Worm (Caenorhabditis elegans) whole organism, L4 larva: ENCODE data around the gene sas-5.

Experiments used
- F44E2.7 ChIP-seq: fragments of 200-800 bp; sonication (Bioruptor generic); IDR thresholded peaks from 2 replicates; pipeline ENCODE4 v2.1.2; 2022; ENCODE audit warnings: missing genetic modification characterization, missing compliant biosample characterization
- R02D3.7 ChIP-seq: fragments of 150-350 bp; sonication (generic microtip); optimal IDR thresholded peaks from 3 replicates; lab custom pipeline; 2014; ENCODE audit warnings: missing biosample characterization, missing genetic modification characterization
- T26A8.4 ChIP-seq: fragments of 200-800 bp; sonication (Bioruptor generic); IDR thresholded peaks from 2 replicates; pipeline ENCODE4 v1.3.6; 2022; ENCODE audit warnings: missing genetic modification characterization, missing compliant biosample characterization
- Y5F2A.4 ChIP-seq: fragments of 200-800 bp; sonication (Bioruptor generic); optimal IDR thresholded peaks from 2 replicates; lab custom pipeline; 2018; ENCODE audit warnings: mild to moderate bottlenecking, missing genetic modification characterization, missing compliant biosample characterization
- Y75B8A.6 ChIP-seq: fragments of 200-800 bp; sonication (Bioruptor generic); IDR thresholded peaks from 2 replicates; pipeline ENCODE4 v1.3.6; 2022; ENCODE audit warnings: missing genetic modification reagents, missing genetic modification characterization, missing compliant biosample characterization
- aha-1 ChIP-seq: fragments of 150-350 bp; peaks from one replicate; lab custom pipeline; 2014; ENCODE audit warnings: missing biosample characterization, missing genetic modification characterization
- ceh-20 ChIP-seq: fragments of 200-800 bp; sonication (Bioruptor generic); IDR thresholded peaks from 2 replicates; pipeline ENCODE4 v1.3.6; 2022; ENCODE audit warnings: missing genetic modification reagents, missing genetic modification characterization, missing compliant biosample characterization
- ctbp-1 ChIP-seq: fragments of 200-800 bp; sonication (Bioruptor generic); IDR thresholded peaks from 2 replicates; pipeline ENCODE4 v1.3.6; 2022; ENCODE audit warnings: missing genetic modification reagents, missing genetic modification characterization, missing compliant biosample characterization
- daf-12 ChIP-seq: fragments of 150-350 bp; optimal IDR thresholded peaks from 2 replicates; lab custom pipeline; 2014; ENCODE audit warnings: missing biosample characterization, missing genetic modification reagents, missing genetic modification characterization
- daf-16 ChIP-seq, 3 experiments: sonication (generic microtip); optimal IDR thresholded peaks; 2 replicates each; lab custom pipeline; 2016 to 2017; ENCODE audit warnings: missing genetic modification characterization in 3 of 3, missing genetic modification reagents in 3 of 3, mild to moderate bottlenecking in 2 of 3, missing compliant biosample characterization in 2 of 3, missing biosample characterization in 1 of 3, moderate library complexity in 1 of 3
- daf-19 ChIP-seq: fragments of 200-800 bp; sonication (Bioruptor generic); conservative IDR thresholded peaks from 2 replicates; pipeline ENCODE4 v1.3.6; 2022; ENCODE audit warnings: missing genetic modification characterization, missing compliant biosample characterization
- dmd-6 ChIP-seq: fragments of 200-800 bp; sonication (Bioruptor generic); IDR thresholded peaks from 2 replicates; pipeline ENCODE4 v1.3.6; 2022; ENCODE audit warnings: missing genetic modification reagents, missing genetic modification characterization, missing compliant biosample characterization
- dmd-9 ChIP-seq: fragments of 200-800 bp; sonication (Bioruptor generic); IDR thresholded peaks from 2 replicates; pipeline ENCODE4 v1.3.6; 2022; ENCODE audit warnings: missing genetic modification reagents, missing genetic modification characterization, missing compliant biosample characterization
- dve-1 ChIP-seq: sonication (generic microtip); optimal IDR thresholded peaks from 2 replicates; lab custom pipeline; 2017; ENCODE audit warnings: antibody characterized with exemption, mild to moderate bottlenecking, missing genetic modification characterization, missing compliant biosample characterization; ENCODE audit not compliant: insufficient read depth
- egl-43 ChIP-seq: fragments of 200-800 bp; sonication (Bioruptor generic); IDR thresholded peaks from 2 replicates; pipeline ENCODE4 v1.3.6; 2022; ENCODE audit warnings: missing genetic modification reagents, missing genetic modification characterization, missing compliant biosample characterization
- fkh-10 ChIP-seq: fragments of 150-350 bp; optimal IDR thresholded peaks from 2 replicates; lab custom pipeline; 2014; ENCODE audit warnings: missing biosample characterization, missing genetic modification reagents, missing genetic modification characterization
- hif-1 ChIP-seq, 2 experiments: sonication (generic microtip); optimal IDR thresholded peaks; 2 replicates each; lab custom pipeline; 2016 to 2017; ENCODE audit warnings: missing compliant biosample characterization in 2 of 2, missing genetic modification characterization in 2 of 2, missing genetic modification reagents in 2 of 2, missing genotype in 2 of 2, mild to moderate bottlenecking in 1 of 2
- hlh-30 ChIP-seq: sonication (generic microtip); optimal IDR thresholded peaks from 2 replicates; lab custom pipeline; 2017; ENCODE audit warnings: antibody characterized with exemption, mild to moderate bottlenecking, missing genetic modification characterization, missing compliant biosample characterization; ENCODE audit not compliant: insufficient read depth
- hmg-1.1 ChIP-seq: fragments of 200-800 bp; sonication (Bioruptor generic); IDR thresholded peaks from 2 replicates; pipeline ENCODE4 v1.3.6; 2022; ENCODE audit warnings: missing genetic modification reagents, missing genetic modification characterization, missing compliant biosample characterization
- lin-13 ChIP-seq: fragments of 150-350 bp; optimal IDR thresholded peaks from 2 replicates; lab custom pipeline; 2014; ENCODE audit warnings: missing biosample characterization, missing genetic modification reagents, missing genetic modification characterization
- madf-9 ChIP-seq: fragments of 200-800 bp; sonication (Bioruptor generic); conservative IDR thresholded peaks from 2 replicates; pipeline ENCODE4 v1.3.6; 2022; ENCODE audit warnings: missing genetic modification reagents, missing genetic modification characterization, missing compliant biosample characterization
- mdt-29 ChIP-seq: fragments of 200-800 bp; sonication (Bioruptor generic); IDR thresholded peaks from 2 replicates; pipeline ENCODE4 v1.3.6; 2022; ENCODE audit warnings: missing genetic modification reagents, missing genetic modification characterization, missing compliant biosample characterization
- mxl-2 ChIP-seq: fragments of 200-800 bp; sonication (Bioruptor generic); conservative IDR thresholded peaks from 2 replicates; pipeline ENCODE4 v1.3.6; 2022; ENCODE audit warnings: missing genetic modification reagents, missing genetic modification characterization, missing compliant biosample characterization
- nhr-11 ChIP-seq: fragments of 150-350 bp; optimal IDR thresholded peaks from 2 replicates; lab custom pipeline; 2014; ENCODE audit warnings: missing biosample characterization, missing genetic modification characterization
- nhr-237 ChIP-seq: sonication (generic microtip); optimal IDR thresholded peaks from 2 replicates; lab custom pipeline; 2017; ENCODE audit warnings: missing biosample characterization, missing genetic modification characterization
- nhr-28 ChIP-seq: fragments of 150-350 bp; optimal IDR thresholded peaks from 2 replicates; lab custom pipeline; 2014; ENCODE audit warnings: missing biosample characterization, missing genetic modification characterization
- nhr-42 ChIP-seq: fragments of 200-800 bp; sonication (Bioruptor generic); IDR thresholded peaks from 2 replicates; pipeline ENCODE4 v1.3.6; 2022; ENCODE audit warnings: missing genetic modification characterization, missing compliant biosample characterization
- nhr-48 ChIP-seq: sonication (generic microtip); optimal IDR thresholded peaks from 2 replicates; lab custom pipeline; 2016; ENCODE audit warnings: mild to moderate bottlenecking, missing genetic modification characterization, missing compliant biosample characterization
- pha-4 ChIP-seq, 2 experiments: fragments of 150-350 bp in 1 of 2; fragments of 200-800 bp in 1 of 2; sonication (Bioruptor generic) in 1 of 2; IDR thresholded peaks in 1 of 2; optimal IDR thresholded peaks in 1 of 2; 2 replicates each; pipeline versions ENCODE4 v1.3.6 to Lab custom; 2014 to 2022; ENCODE audit warnings: missing genetic modification characterization in 2 of 2, missing genetic modification reagents in 2 of 2, missing biosample characterization in 1 of 2, missing compliant biosample characterization in 1 of 2
- php-3 ChIP-seq: fragments of 200-800 bp; sonication (Bioruptor generic); IDR thresholded peaks from 2 replicates; pipeline ENCODE4 v1.3.6; 2022; ENCODE audit warnings: missing genetic modification reagents, missing genetic modification characterization, missing compliant biosample characterization
- pqm-1 ChIP-seq: sonication (generic microtip); optimal IDR thresholded peaks from 2 replicates; lab custom pipeline; 2017; ENCODE audit warnings: missing biosample characterization, missing genetic modification characterization
- saeg-2 ChIP-seq: fragments of 200-800 bp; sonication (Bioruptor generic); IDR thresholded peaks from 2 replicates; pipeline ENCODE4 v1.3.6; 2022; ENCODE audit warnings: missing genetic modification reagents, missing genetic modification characterization, missing compliant biosample characterization
- set-16 ChIP-seq: fragments of 200-800 bp; sonication (Bioruptor generic); IDR thresholded peaks from 2 replicates; pipeline ENCODE4 v1.3.6; 2022; ENCODE audit warnings: missing genetic modification reagents, missing genetic modification characterization, missing compliant biosample characterization
- spr-3 ChIP-seq: fragments of 200-800 bp; sonication (Bioruptor generic); optimal IDR thresholded peaks from 2 replicates; lab custom pipeline; 2018; ENCODE audit warnings: mild to moderate bottlenecking, missing genetic modification characterization, missing compliant biosample characterization
- tra-1 ChIP-seq: fragments of 200-800 bp; sonication (Bioruptor generic); IDR thresholded peaks from 2 replicates; pipeline ENCODE4 v1.3.6; 2022; ENCODE audit warnings: missing genetic modification reagents, missing genetic modification characterization, missing compliant biosample characterization
- unc-130 ChIP-seq: sonication (generic microtip); optimal IDR thresholded peaks from 2 replicates; lab custom pipeline; 2016; ENCODE audit warnings: missing genetic modification reagents, missing genetic modification characterization, missing compliant biosample characterization
- unc-62 ChIP-seq, 3 experiments: fragments of 150-350 bp in 1 of 3; sonication (generic microtip); optimal IDR thresholded peaks in 2 of 3; peaks in 1 of 3; 1 replicate in 1 of 3; 2 replicates in 2 of 3; lab custom pipeline; 2014 to 2017; ENCODE audit warnings: missing biosample characterization in 3 of 3, missing genetic modification characterization in 3 of 3, missing genetic modification reagents in 3 of 3, missing genotype in 1 of 3
- vab-7 ChIP-seq: fragments of 200-800 bp; sonication (Bioruptor generic); IDR thresholded peaks from 2 replicates; pipeline ENCODE4 v1.3.6; 2022; ENCODE audit warnings: missing genetic modification reagents, missing genetic modification characterization, missing compliant biosample characterization
- zfp-3 ChIP-seq: fragments of 200-800 bp; sonication (Bioruptor generic); conservative IDR thresholded peaks from 2 replicates; pipeline ENCODE4 v1.3.6; 2022; ENCODE audit warnings: missing genetic modification reagents, missing genetic modification characterization, missing compliant biosample characterization
- zip-2 ChIP-seq: fragments of 150-350 bp; optimal IDR thresholded peaks from 2 replicates; lab custom pipeline; 2014; ENCODE audit warnings: missing biosample characterization, missing genetic modification characterization
- ztf-7 ChIP-seq: fragments of 150-350 bp; optimal IDR thresholded peaks from 2 replicates; lab custom pipeline; 2014; ENCODE audit warnings: missing biosample characterization, missing genetic modification characterization

sas-5 gene

DNA sequence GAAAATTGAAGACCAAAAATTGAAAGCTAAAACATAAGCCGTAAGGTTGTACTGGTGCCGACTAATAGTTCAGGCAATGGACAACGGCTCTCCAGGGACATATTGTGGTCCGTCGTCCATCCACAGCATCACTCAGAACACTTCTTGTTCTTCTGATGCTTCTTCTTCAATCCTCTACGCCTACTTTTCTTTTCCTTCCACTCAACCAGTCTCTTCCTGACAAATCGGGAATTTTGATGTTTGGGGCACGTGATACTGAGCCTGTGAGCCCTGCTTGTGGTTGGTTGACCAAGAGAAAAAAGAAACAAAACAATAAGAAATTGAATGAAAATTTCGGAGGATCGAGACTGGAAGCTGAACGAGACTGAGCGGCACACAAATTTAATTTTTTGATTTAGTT, 10.7 kb downstream of the sas-5 start (continued):
- no peak for TF ChIP-seq R02D3.7
- TF ChIP-seq tra-1 (GFP tag; lab: Robert Waterston, UW) = no peak
- no peak for TF ChIP-seq zfp-3
- no peak for TF ChIP-seq nhr-237 (tag; lab: Kevin White, UChicago)
- no peak for TF ChIP-seq madf-9 (GFP tag; lab: Robert Waterston, UW)
- no peak for TF ChIP-seq nhr-48 (tag; lab: Kevin White, UChicago)
- TF ChIP-seq hlh-30 (tag; lab: Kevin White, UChicago) = peak; percentile 1
- TF ChIP-seq nhr-42 (GFP tag; lab: Robert Waterston, UW) = no peak
- TF ChIP-seq hmg-1.1 (GFP tag; lab: Robert Waterston, UW) = 0 out of 2 replicates have a peak, but pooled peaks have one; percentile 23
- TF ChIP-seq mxl-2 (GFP tag; lab: Robert Waterston, UW) = no peak
- peak in 1 of 2 experiments; percentile 99 for TF ChIP-seq unc-62 (GFP tag; optimal IDR thresholded peaks at IDR 0.05 in 1 of 2; lab: Kevin White, UChicago)
- TF ChIP-seq unc-62 (tag; optimal IDR thresholded peaks at IDR 0.05; lab: Kevin White, UChicago) = no peak
- TF ChIP-seq mdt-29 (GFP tag; lab: Robert Waterston, UW) = no peak

DNA sequence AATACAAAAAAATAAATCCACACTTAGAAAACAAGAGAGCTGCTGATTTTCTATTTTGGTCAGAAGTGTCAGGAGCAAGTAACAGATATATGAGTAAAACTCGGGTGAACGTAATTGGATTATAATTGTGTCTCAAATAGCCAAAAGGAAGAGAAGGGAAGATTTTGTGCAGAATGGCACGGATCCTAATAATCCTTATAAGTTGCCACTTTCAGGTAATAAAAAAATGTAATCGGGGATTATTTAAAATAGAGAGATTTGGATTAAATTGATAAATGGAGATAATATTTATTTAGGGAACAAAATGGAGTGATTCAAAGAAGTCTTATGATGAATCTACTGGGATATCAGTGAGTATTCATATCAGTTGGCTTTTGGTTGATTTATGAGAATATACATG, 14.4 kb downstream of the sas-5 start:
- TF ChIP-seq unc-62 (GFP tag; optimal IDR thresholded peaks at IDR 0.05 in 1 of 2; lab: Kevin White, UChicago) = peak in 1 of 2 experiments; percentile 31
- TF ChIP-seq unc-62 (tag; optimal IDR thresholded peaks at IDR 0.05; lab: Kevin White, UChicago) = no peak
- TF ChIP-seq daf-12 (tag; lab: Kevin White, UChicago) = no peak

DNA sequence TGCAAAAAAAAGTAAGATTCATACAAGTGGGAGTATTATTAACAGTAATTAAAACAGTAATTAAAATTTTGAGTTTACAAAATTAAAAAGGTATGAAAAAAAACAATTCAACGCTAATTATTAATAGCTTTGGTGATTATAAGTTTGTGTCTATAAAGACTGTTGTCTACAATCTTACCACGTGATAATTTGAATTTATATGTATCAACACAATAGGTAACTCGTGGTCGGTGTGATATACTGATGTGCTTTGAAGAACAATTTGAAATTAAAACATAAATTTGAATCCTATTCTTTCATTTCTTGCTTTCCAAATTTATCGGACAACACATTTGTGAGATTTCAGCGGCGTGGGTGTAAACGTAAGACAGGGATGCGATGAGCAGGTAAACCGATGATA, 17.3 kb downstream of the sas-5 start:
- 0 out of 2 replicates have a peak, but pooled peaks have one; percentile 18 for TF ChIP-seq php-3 (GFP tag; lab: Robert Waterston, UW)
- TF ChIP-seq dve-1 (tag; lab: Kevin White, UChicago) = peak; percentile 56
- peak; percentile 41 for TF ChIP-seq aha-1 (tag; lab: Kevin White, UChicago)
- TF ChIP-seq nhr-28 (tag; lab: Kevin White, UChicago) = peak; percentile 6
- TF ChIP-seq daf-16 (GFP tag; optimal IDR thresholded peaks at IDR 0.05; lab: Kevin White, UChicago) = no peak
- TF ChIP-seq daf-16 (tag; optimal IDR thresholded peaks at IDR 0.05; lab: Kevin White, UChicago) = peak; percentile 73
- TF ChIP-seq lin-13 = no peak

DNA sequence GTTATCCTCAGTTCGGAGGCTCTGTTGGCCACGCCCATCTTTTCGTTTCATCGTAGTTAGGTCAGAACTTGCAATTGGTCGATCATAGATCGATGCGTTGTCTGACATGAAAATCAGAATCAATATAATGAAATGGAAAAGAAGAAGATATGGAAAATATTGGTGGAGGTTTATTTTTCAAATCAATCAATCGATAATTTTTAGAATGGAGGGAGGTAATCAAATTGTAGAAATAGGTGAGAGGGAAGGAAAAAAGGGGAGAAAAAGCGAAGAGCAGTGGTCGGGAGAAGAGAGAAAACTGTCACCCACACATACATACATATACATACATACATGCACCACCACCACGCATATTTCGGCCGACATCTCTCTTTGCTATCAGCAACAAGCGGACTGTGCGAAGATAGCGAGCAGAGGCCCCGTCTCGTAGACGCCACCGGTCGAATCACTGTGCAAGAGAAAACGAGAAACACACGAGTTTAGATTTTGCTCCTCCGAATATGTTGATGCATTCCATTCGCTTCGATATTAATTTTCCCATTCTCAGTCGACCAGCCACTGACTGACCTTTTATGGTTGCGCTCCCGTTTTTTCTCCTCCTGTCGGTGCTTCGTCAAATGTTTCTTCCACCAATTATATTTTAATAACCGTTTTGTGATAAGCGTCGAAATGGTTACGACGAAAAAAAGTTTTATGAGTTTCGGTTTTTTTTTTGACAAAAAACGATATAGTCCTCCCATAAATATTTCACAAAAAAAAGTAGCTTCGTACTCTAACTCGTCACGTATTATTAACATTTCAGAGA, 18.9 kb downstream of the sas-5 start, which contains the start of gene F35B12.10:
TSS of gene F35B12.10 (minus strand) at position 51 of the 805 bp plus-strand sequence.
- no peak for TF ChIP-seq ztf-7
- peak; percentile 59 for TF ChIP-seq pqm-1 (tag; lab: Kevin White, UChicago)
- no peak for TF ChIP-seq saeg-2 (GFP tag; lab: Robert Waterston, UW)
- TF ChIP-seq daf-19 (GFP tag; lab: Robert Waterston, UW) = no peak
- TF ChIP-seq pha-4 (GFP tag; IDR thresholded peaks at IDR 0.05; lab: Robert Waterston, UW) = no peak
- no peak for TF ChIP-seq pha-4 (tag; optimal IDR thresholded peaks at IDR 0.05; lab: Kevin White, UChicago)
- 0 out of 2 replicates have a peak, but pooled peaks have one; percentile 14 for TF ChIP-seq egl-43
- TF ChIP-seq daf-16 (GFP tag; optimal IDR thresholded peaks at IDR 0.05; lab: Kevin White, UChicago) = peak in 1 of 2 experiments; percentile 2
- TF ChIP-seq daf-16 (tag; optimal IDR thresholded peaks at IDR 0.05; lab: Kevin White, UChicago) = peak; percentile 62
- TF ChIP-seq ctbp-1 = 0 out of 2 replicates have a peak, but pooled peaks have one; percentile 18
- TF ChIP-seq nhr-11 (tag; lab: Kevin White, UChicago) = no peak
- no peak for TF ChIP-seq fkh-10
- TF ChIP-seq Y75B8A.6 (GFP tag; lab: Robert Waterston, UW) = no peak
- no peak for TF ChIP-seq unc-62 (GFP tag; optimal IDR thresholded peaks at IDR 0.05 in 1 of 2; lab: Kevin White, UChicago)
- TF ChIP-seq unc-62 (tag; optimal IDR thresholded peaks at IDR 0.05; lab: Kevin White, UChicago) = no peak
- no peak for TF ChIP-seq zip-2
- peak; percentile 82 for TF ChIP-seq dmd-6
- TF ChIP-seq set-16 (GFP tag; lab: Robert Waterston, UW) = no peak
- TF ChIP-seq dmd-9 (GFP tag; lab: Robert Waterston, UW) = no peak
- no peak for TF ChIP-seq vab-7 (GFP tag; lab: Robert Waterston, UW)
- no peak for TF ChIP-seq unc-130 (GFP tag; lab: Kevin White, UChicago)
- TF ChIP-seq T26A8.4 (GFP tag; lab: Robert Waterston, UW) = no peak
- no peak for TF ChIP-seq spr-3
- peak in 1 of 2 experiments; percentile 27 for TF ChIP-seq hif-1 (tag; optimal IDR thresholded peaks at IDR 0.05; lab: Kevin White, UChicago)
- no peak for TF ChIP-seq F44E2.7 (GFP tag; lab: Robert Waterston, UW)
- no peak for TF ChIP-seq ceh-20 (GFP tag; lab: Robert Waterston, UW)
- no peak for TF ChIP-seq Y5F2A.4 (GFP tag; lab: Kevin White, UChicago)
- TF ChIP-seq nhr-28 (tag; lab: Kevin White, UChicago) = peak; percentile 65
